Worm (Caenorhabditis elegans): Measurements from ENCODE around the gene ptr-9.

Gene ptr-9

ce11 chrIII:9110914-9111313 lies 50.5 kb downstream of the ptr-9 start (continued):
- TF ChIP-seq hmg-20 (GFP tag; IDR thresholded peaks at IDR 0.05) (0 out of 2 replicates have a peak, but pooled peaks have one; percentile 51), B0019.2 (GFP tag; conservative IDR thresholded peaks at IDR 0.05) (peak; percentile 23; the same call in 1 of the 2 replicates), lsl-1 (GFP tag; optimal IDR thresholded peaks at IDR 0.05) (peak; percentile 14), hsf-1 (GFP tag; IDR thresholded peaks at IDR 0.05) (peak; percentile 68), B0261.1 (tag; optimal IDR thresholded peaks at IDR 0.05) (peak; percentile 69), mcd-1 (GFP tag; IDR thresholded peaks at IDR 0.05) (peak; percentile 96), aptf-3 (GFP tag; IDR thresholded peaks at IDR 0.05) (peak; percentile 91), D2030.7 (GFP tag; IDR thresholded peaks at IDR 0.05) (peak; percentile 78), athp-1 (tag; optimal IDR thresholded peaks at IDR 0.05) (peak; percentile 3), B0336.3 (GFP tag; IDR thresholded peaks at IDR 0.05) (peak; percentile 64; the same call in 1 of the 2 replicates), madf-8 (GFP tag; conservative IDR thresholded peaks at IDR 0.05) (peak; percentile 29; the same call in 1 of the 2 replicates), zfh-2 (GFP tag; conservative IDR thresholded peaks at IDR 0.05) (0 out of 2 replicates have a peak, but pooled peaks have one; percentile 9), egl-44 (GFP tag; IDR thresholded peaks at IDR 0.05) (peak; percentile 80), lin-26 (GFP tag; IDR thresholded peaks at IDR 0.05) (peak; percentile 85), ztf-25 (GFP tag; IDR thresholded peaks at IDR 0.05) (peak; percentile 59; the same call in 1 of the 2 replicates)

- no peak for TF ChIP-seq C17E4.6 (GFP tag; IDR thresholded peaks at IDR 0.05)
- peak; percentile 4; the same call in 1 of the 2 replicates for TF ChIP-seq madf-8 (GFP tag; conservative IDR thresholded peaks at IDR 0.05)
- TF ChIP-seq madf-6 (GFP tag; IDR thresholded peaks at IDR 0.05) = peak; percentile 77
- TF ChIP-seq xnd-1 (tag; optimal IDR thresholded peaks at IDR 0.05) = peak; percentile 42
- peak; percentile 62 for TF ChIP-seq efl-1 (GFP tag; optimal IDR thresholded peaks at IDR 0.05)
- TF ChIP-seq egl-44 (GFP tag; IDR thresholded peaks at IDR 0.05) = no peak
- no peak for TF ChIP-seq him-1 (tag; optimal IDR thresholded peaks at IDR 0.05)
- TF ChIP-seq ceh-79 (tag; optimal IDR thresholded peaks at IDR 0.05) = no peak
- TF ChIP-seq snpc-1.3 (tag; optimal IDR thresholded peaks at IDR 0.05; ENCODE audit: insufficient read depth) = no peak
- TF ChIP-seq T07F8.4 (tag; optimal IDR thresholded peaks at IDR 0.05) = no peak
- TF ChIP-seq rcor-1 (GFP tag; IDR thresholded peaks at IDR 0.05) = 0 out of 2 replicates have a peak, but pooled peaks have one; percentile 10
- no peak for TF ChIP-seq rpc-1 (optimal IDR thresholded peaks at IDR 0.05)
- no peak for TF ChIP-seq rpc-1 (tag; optimal IDR thresholded peaks at IDR 0.05)
Observed at ce11 chrIII:9110270-9110669, 51.2 kb downstream of the ptr-9 start.

ce11 chrIII:9109726-9110125 lies 51.7 kb downstream of the ptr-9 start:
- TF ChIP-seq cebp-1 (GFP tag; IDR thresholded peaks at IDR 0.05) (no peak), cebp-1 (tag; optimal IDR thresholded peaks at IDR 0.05) (no peak), T07F8.4 (tag; optimal IDR thresholded peaks at IDR 0.05) (no peak), sdz-38 (tag; optimal IDR thresholded peaks at IDR 0.05) (no peak), lir-1 (GFP tag; conservative IDR thresholded peaks at IDR 0.05) (no peak), B0019.2 (GFP tag; conservative IDR thresholded peaks at IDR 0.05) (no peak), zfh-2 (GFP tag; conservative IDR thresholded peaks at IDR 0.05) (no peak), attf-6 (GFP tag; IDR thresholded peaks at IDR 0.05) (no peak), ztf-22 (GFP tag; optimal IDR thresholded peaks at IDR 0.05) (no peak), lin-35 (GFP tag; optimal IDR thresholded peaks at IDR 0.05) (no peak), bed-1 (GFP tag; IDR thresholded peaks at IDR 0.05) (no peak), ceh-58 (GFP tag; IDR thresholded peaks at IDR 0.05) (no peak), ztf-28 (GFP tag; IDR thresholded peaks at IDR 0.05) (no peak), egrh-3 (GFP tag; IDR thresholded peaks at IDR 0.05) (no peak), T26A5.8 (tag; optimal IDR thresholded peaks at IDR 0.05) (no peak), C17E4.6 (GFP tag; IDR thresholded peaks at IDR 0.05) (no peak)

Data from whole organism, young adult.